Fruit fly (Drosophila melanogaster): ENCODE measurements around the gene Imp.

Imp gene

dm6 chrX:10802457-10803378 is 21.4 kb downstream of the Imp start (continued):
- TF ChIP-seq H2.0 (GFP tag; IDR thresholded peaks at IDR 0.05) (no peak), vnd (GFP tag; IDR thresholded peaks at IDR 0.05; ENCODE audit: partially characterized antibody) (no peak), ci (GFP tag; IDR thresholded peaks at IDR 0.05) (0 out of 3 replicates have a peak, but pooled peaks have one; percentile 4), crc (GFP tag; optimal IDR thresholded peaks at IDR 0.05) (no peak), NfI (GFP tag; optimal IDR thresholded peaks at IDR 0.05) (peak; percentile 31), CG18599 (GFP tag; optimal IDR thresholded peaks at IDR 0.05) (no peak), CG1792 (GFP tag; optimal IDR thresholded peaks at IDR 0.05) (no peak), CG3163 (GFP tag; optimal IDR thresholded peaks at IDR 0.05) (no peak), mirr (GFP tag; optimal IDR thresholded peaks at IDR 0.05) (no peak), Bdp1 (GFP tag; optimal IDR thresholded peaks at IDR 0.05) (no peak), CG3065 (GFP tag; optimal IDR thresholded peaks at IDR 0.05) (peak; percentile 30), nerfin-1 (tag; optimal IDR thresholded peaks at IDR 0.05) (peak; percentile 55), CG17802 (tag; optimal IDR thresholded peaks at IDR 0.05) (no peak), CG8478 (optimal IDR thresholded peaks at IDR 0.05) (no peak), sob (GFP tag; IDR thresholded peaks at IDR 0.05) (no peak), prd (optimal IDR thresholded peaks at IDR 0.05) (no peak), prd (GFP tag; IDR thresholded peaks at IDR 0.05) (peak; percentile 57; the same call in 2 of the 3 replicates), Ets65A (GFP tag) (peak; percentile 64), CG3726 (GFP tag; IDR thresholded peaks at IDR 0.05) (no peak), az2 (GFP tag; optimal IDR thresholded peaks at IDR 0.05) (peak; percentile 53), abd-A (tag; optimal IDR thresholded peaks at IDR 0.05) (no peak), CG17612 (GFP tag; IDR thresholded peaks at IDR 0.05) (no peak), gce (GFP tag; IDR thresholded peaks at IDR 0.05) (peak; percentile 8; the same call in 1 of the 3 replicates), da (GFP tag; optimal IDR thresholded peaks at IDR 0.05) (no peak), corto (GFP tag; optimal IDR thresholded peaks at IDR 0.05) (no peak), CG2199 (GFP tag; IDR thresholded peaks at IDR 0.05) (peak; percentile 65; the same call in 1 of the 3 replicates), CG10959 (GFP tag; IDR thresholded peaks at IDR 0.05) (no peak), Blimp-1 (GFP tag; optimal IDR thresholded peaks at IDR 0.05) (peak; percentile 67), CG12744 (GFP tag; optimal IDR thresholded peaks at IDR 0.05) (no peak), Bteb2 (GFP tag; optimal IDR thresholded peaks at IDR 0.05) (no peak), Hand (GFP tag; optimal IDR thresholded peaks at IDR 0.05) (peak; percentile 19), CG14710 (tag; optimal IDR thresholded peaks at IDR 0.05) (peak; percentile 59), fu2 (GFP tag; optimal IDR thresholded peaks at IDR 0.05) (no peak), CrebB (tag; optimal IDR thresholded peaks at IDR 0.05) (no peak), Hr51 (GFP tag; optimal IDR thresholded peaks at IDR 0.05) (peak in 1 of 2 experiments; percentile 86), kay (GFP tag; optimal IDR thresholded peaks at IDR 0.05) (no peak), ssp (GFP tag; IDR thresholded peaks at IDR 0.05) (peak; percentile 22; the same call in 1 of the 2 replicates), CG12942 (GFP tag; optimal IDR thresholded peaks at IDR 0.05) (no peak), Meics (GFP tag; optimal IDR thresholded peaks at IDR 0.05) (peak; percentile 69), tx (GFP tag; optimal IDR thresholded peaks at IDR 0.05) (no peak), CG3995 (GFP tag; optimal IDR thresholded peaks at IDR 0.05) (no peak), CG11723 (GFP tag; optimal IDR thresholded peaks at IDR 0.05) (peak; percentile 19), grn (GFP tag; optimal IDR thresholded peaks at IDR 0.05) (no peak), CG1647 (GFP tag; optimal IDR thresholded peaks at IDR 0.05) (no peak), CG7963 (GFP tag; IDR thresholded peaks at IDR 0.05; ENCODE audit: partially characterized antibody) (no peak), h (optimal IDR thresholded peaks at IDR 0.05) (no peak), dati (GFP tag; IDR thresholded peaks at IDR 0.05) (no peak), Myb (GFP tag; optimal IDR thresholded peaks at IDR 0.05) (no peak), twi (tag; optimal IDR thresholded peaks at IDR 0.05) (peak; percentile 42), Dref (GFP tag; IDR thresholded peaks at IDR 0.05) (no peak)
